Fruit fly (Drosophila melanogaster) ovary, adult (tissue): Measurements from ENCODE around the gene CG7728.

ENCODE experiments used
- CG17801 ChIP-seq: fragments of 200-800 bp; optimal IDR thresholded peaks from 2 replicates; lab custom pipeline; 2019; ENCODE audit warnings: missing biosample characterization, mild to moderate bottlenecking, missing genetic modification characterization, moderate library complexity; ENCODE audit not compliant: partially characterized antibody

The CG7728 gene

dm6 chr3L:17045431-17046238 lies 29.3 kb downstream of the CG7728 start, which contains the start of gene TpnC73F:
Gene TpnC73F (plus strand): TSS chr3L:17046063.
- TF ChIP-seq CG17801 (GFP tag; lab: Kevin White, UChicago): no peak

- TF ChIP-seq CG17801 (GFP tag; lab: Kevin White, UChicago): no peak
Measured at dm6 chr3L:17047811-17048239, 31.5 kb downstream of the CG7728 start.

DNA sequence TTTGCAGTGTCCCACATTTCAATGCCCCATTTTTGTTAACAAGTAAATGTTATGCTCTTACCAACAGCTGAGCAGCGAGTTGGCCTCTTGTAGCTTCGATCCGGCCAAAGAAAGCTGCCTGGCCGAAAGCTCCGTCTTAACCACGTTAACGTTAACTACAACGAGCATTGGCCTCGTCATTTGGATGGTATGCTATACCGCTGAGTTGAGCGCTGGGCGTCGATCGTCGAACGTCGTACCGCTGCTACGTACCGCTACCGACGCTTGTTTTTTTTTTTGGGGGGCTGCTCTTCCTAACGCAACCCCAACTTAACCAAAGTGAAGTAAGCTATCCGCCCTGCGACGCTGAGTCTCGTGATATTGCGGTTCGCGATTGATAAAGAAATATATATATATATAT lies 33.0 kb downstream of the CG7728 start, which contains the start of gene rogdi:
Gene rogdi, plus strand, starts transcription at position 199 of the 400 bp plus-strand sequence.
- no peak for TF ChIP-seq CG17801 (GFP tag; lab: Kevin White, UChicago)

dm6 chr3L:17049912-17050345 lies 33.6 kb downstream of the CG7728 start:
- peak; percentile 12 for TF ChIP-seq CG17801 (GFP tag; lab: Kevin White, UChicago)

- no peak for TF ChIP-seq CG17801 (GFP tag; lab: Kevin White, UChicago)
Measured at dm6 chr3L:17050661-17051452, 34.5 kb downstream of the CG7728 start.

dm6 chr3L:17051472-17051871 lies 35.1 kb downstream of the CG7728 start:
- TF ChIP-seq CG17801 (GFP tag; lab: Kevin White, UChicago): no peak

DNA sequence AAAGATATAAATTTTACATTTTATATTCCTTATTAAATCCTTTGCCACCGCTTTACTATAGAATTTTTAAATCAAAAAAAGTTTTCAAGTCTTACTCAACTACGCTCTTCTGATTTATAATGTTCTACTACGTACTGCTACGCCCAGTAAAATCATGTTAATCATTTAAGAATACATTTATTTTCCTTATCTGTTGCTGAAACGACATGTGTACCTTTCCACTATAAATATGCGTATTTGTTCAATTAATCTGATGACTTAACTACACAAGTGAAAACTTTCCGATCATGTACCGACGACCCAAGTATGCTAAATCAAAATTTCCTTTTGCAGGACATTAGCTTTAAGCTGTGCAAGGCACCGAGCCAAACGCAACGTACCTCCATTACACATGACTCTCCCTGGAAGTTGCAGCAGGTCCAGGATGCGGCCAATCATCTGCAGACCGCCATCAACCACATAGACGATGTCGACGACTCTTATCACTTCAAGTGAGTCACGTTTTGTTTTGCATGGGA lies 36.1 kb downstream of the CG7728 start:
- no peak for TF ChIP-seq CG17801 (GFP tag; lab: Kevin White, UChicago)

DNA sequence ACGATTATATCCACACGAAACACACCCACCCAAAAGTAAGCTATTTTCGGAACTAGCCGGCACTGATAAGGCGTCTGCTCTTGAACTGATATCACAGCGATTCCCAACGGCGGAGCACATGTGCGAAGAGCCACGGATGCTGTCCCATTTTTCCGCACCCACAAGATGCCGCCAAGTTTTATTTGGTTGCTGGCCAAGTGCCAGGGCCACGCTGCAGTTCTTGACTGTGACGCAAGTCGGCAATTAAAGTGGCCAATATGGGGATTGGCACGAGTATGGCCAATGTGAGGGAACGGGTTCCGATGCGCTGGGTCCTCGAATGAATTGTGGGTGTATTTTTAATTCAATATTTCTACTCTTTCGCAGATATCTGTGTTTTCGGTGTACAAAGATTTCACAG lies 37.6 kb downstream of the CG7728 start:
- no peak for TF ChIP-seq CG17801 (GFP tag; lab: Kevin White, UChicago)

dm6 chr3L:17055467-17055877 lies 39.1 kb downstream of the CG7728 start, which contains the start of gene CG7724:
Gene CG7724 (plus strand): TSS chr3L:17055613.
- peak; percentile 5 for TF ChIP-seq CG17801 (GFP tag; lab: Kevin White, UChicago)
